Worm (Caenorhabditis elegans): ENCODE data around the gene D2023.1.

D2023.1 gene

ce11 chrV:11823978-11824377 lies 34.6 kb downstream of the D2023.1 start (continued):
- peak; percentile 76 for TF ChIP-seq lin-13 (GFP tag; optimal IDR thresholded peaks at IDR 0.05)
- peak; percentile 90 for TF ChIP-seq nhr-90 (tag; optimal IDR thresholded peaks at IDR 0.05; ENCODE audit: poor library complexity)
- peak; percentile 89 for TF ChIP-seq tbx-2 (tag; optimal IDR thresholded peaks at IDR 0.05)
- TF ChIP-seq mep-1 (tag; optimal IDR thresholded peaks at IDR 0.05), result peak; percentile 90
- TF ChIP-seq F16B12.6 (tag; optimal IDR thresholded peaks at IDR 0.05), result no peak
- peak; percentile 88 for TF ChIP-seq unc-130 (tag; optimal IDR thresholded peaks at IDR 0.05)
- TF ChIP-seq pag-3 (tag; optimal IDR thresholded peaks at IDR 0.05; ENCODE audit: borderline replicate concordance, insufficient read depth), result no peak
- TF ChIP-seq C16A3.4 (tag; optimal IDR thresholded peaks at IDR 0.05), result peak; percentile 75
- TF ChIP-seq egl-13 (tag; optimal IDR thresholded peaks at IDR 0.05), result peak; percentile 9
- TF ChIP-seq unc-98 (GFP tag; IDR thresholded peaks at IDR 0.05), result no peak
- peak; percentile 75 to 81 for TF ChIP-seq lsy-2 (tag; optimal IDR thresholded peaks at IDR 0.05)
- TF ChIP-seq nhr-47 (tag; optimal IDR thresholded peaks at IDR 0.05), result peak; percentile 80
- no peak for TF ChIP-seq Y116A8C.19 (tag; optimal IDR thresholded peaks at IDR 0.05; ENCODE audit: borderline replicate concordance)
- no peak for TF ChIP-seq ets-5 (GFP tag; IDR thresholded peaks at IDR 0.05)
- peak; percentile 28 for TF ChIP-seq C04F5.9 (tag; optimal IDR thresholded peaks at IDR 0.05)
- TF ChIP-seq mef-2 (tag; optimal IDR thresholded peaks at IDR 0.05), result peak; percentile 40
- TF ChIP-seq dpl-1 (GFP tag; optimal IDR thresholded peaks at IDR 0.05), result peak; percentile 28 to 58 (median 38)
- peak; percentile 85 for TF ChIP-seq swsn-7 (tag; optimal IDR thresholded peaks at IDR 0.05)
- TF ChIP-seq lin-35 (GFP tag; optimal IDR thresholded peaks at IDR 0.05), result peak; percentile 45 to 86
- peak; percentile 94 for TF ChIP-seq snu-23 (GFP tag; optimal IDR thresholded peaks at IDR 0.05)
- TF ChIP-seq nhr-85 (tag), result peak; percentile 97
- TF ChIP-seq nhr-12 (tag; optimal IDR thresholded peaks at IDR 0.05), result no peak
- TF ChIP-seq blmp-1 (tag; optimal IDR thresholded peaks at IDR 0.05), result peak; percentile 73
- no peak for TF ChIP-seq fkh-8 (tag; optimal IDR thresholded peaks at IDR 0.05)
- no peak for TF ChIP-seq sptf-1 (tag; optimal IDR thresholded peaks at IDR 0.05)
- TF ChIP-seq unc-62 (GFP tag; optimal IDR thresholded peaks at IDR 0.05), result no peak
- no peak for TF ChIP-seq ceh-63 (GFP tag; optimal IDR thresholded peaks at IDR 0.05)
- no peak for TF ChIP-seq lin-15B (tag; optimal IDR thresholded peaks at IDR 0.05)
- peak; percentile 49 for TF ChIP-seq aly-2 (tag; optimal IDR thresholded peaks at IDR 0.05)
- peak; percentile 72 for TF ChIP-seq ceh-88 (GFP tag; IDR thresholded peaks at IDR 0.05)
- TF ChIP-seq xbp-1 (tag; optimal IDR thresholded peaks at IDR 0.05), result peak; percentile 78
- TF ChIP-seq pax-3 (tag; optimal IDR thresholded peaks at IDR 0.05), result peak; percentile 37
- TF ChIP-seq ces-1 (GFP tag; optimal IDR thresholded peaks at IDR 0.05), result no peak
- TF ChIP-seq rnt-1 (tag; optimal IDR thresholded peaks at IDR 0.05), result peak; percentile 90
- peak in 1 of 2 experiments; percentile 88 for TF ChIP-seq mdl-1 (tag; optimal IDR thresholded peaks at IDR 0.05)
- no peak for TF ChIP-seq ztf-11 (tag; optimal IDR thresholded peaks at IDR 0.05)
- TF ChIP-seq nhr-76 (tag; optimal IDR thresholded peaks at IDR 0.05), result no peak
- TF ChIP-seq jun-1 (tag; optimal IDR thresholded peaks at IDR 0.05), result peak; percentile 53
- TF ChIP-seq efl-3 (GFP tag; optimal IDR thresholded peaks at IDR 0.05), result no peak
- TF ChIP-seq unc-86 (tag; optimal IDR thresholded peaks at IDR 0.05), result no peak
- TF ChIP-seq ceh-90 (tag; optimal IDR thresholded peaks at IDR 0.05), result no peak
- TF ChIP-seq fkh-10 (GFP tag; optimal IDR thresholded peaks at IDR 0.05), result no peak
- TF ChIP-seq skn-1 (tag; optimal IDR thresholded peaks at IDR 0.05), result peak; percentile 22
- TF ChIP-seq lin-14 (GFP tag; optimal IDR thresholded peaks at IDR 0.05), result peak; percentile 91
- peak; percentile 54 for TF ChIP-seq ama-1 (optimal IDR thresholded peaks at IDR 0.05)
- TF ChIP-seq egl-27 (tag; optimal IDR thresholded peaks at IDR 0.05), result no peak
- TF ChIP-seq dsc-1 (tag; optimal IDR thresholded peaks at IDR 0.05), result no peak
- TF ChIP-seq zag-1 (tag; optimal IDR thresholded peaks at IDR 0.05), result no peak
- TF ChIP-seq nhr-11 (tag; optimal IDR thresholded peaks at IDR 0.05), result peak; percentile 66
- peak; percentile 99 for TF ChIP-seq nhr-71 (tag; optimal IDR thresholded peaks at IDR 0.05)
- TF ChIP-seq lin-39 (tag; optimal IDR thresholded peaks at IDR 0.05), result peak; percentile 79
- TF ChIP-seq irx-1 (tag; optimal IDR thresholded peaks at IDR 0.05), result peak; percentile 55
- TF ChIP-seq snpc-4 (tag; optimal IDR thresholded peaks at IDR 0.05), result peak; percentile 48
- peak; percentile 79 for TF ChIP-seq lir-3 (tag; optimal IDR thresholded peaks at IDR 0.05; ENCODE audit: poor library complexity)

All from whole organism, L1 larva.